Worm (Caenorhabditis elegans): ENCODE data around the gene Y77E11A.7.

ce11 chrIV:1406267-1406666, 13.4 kb downstream of the Y77E11A.7 start, which contains the start of gene spp-31:
- TF ChIP-seq tbx-37 (GFP tag; conservative IDR thresholded peaks at IDR 0.05) (no peak), sea-1 (GFP tag; conservative IDR thresholded peaks at IDR 0.05) (no peak), ceh-13 (GFP tag; optimal IDR thresholded peaks at IDR 0.05) (no peak), ama-1 (optimal IDR thresholded peaks at IDR 0.05) (no peak), aly-1 (tag; optimal IDR thresholded peaks at IDR 0.05) (no peak), hmbx-1 (tag; optimal IDR thresholded peaks at IDR 0.05) (no peak), scrt-1 (GFP tag; IDR thresholded peaks at IDR 0.05) (no peak), tbx-11 (GFP tag; IDR thresholded peaks at IDR 0.05) (no peak), flt-1 (GFP tag; IDR thresholded peaks at IDR 0.05) (no peak)

Data from whole organism, early embryonic.